Fruit fly (Drosophila melanogaster) whole organism, adult: ENCODE results near the gene CG46516.
"Not testable (repeated sequence)": the region's sequence is repeated elsewhere in the genome, so short reads cannot be mapped to it uniquely, and the experiment has no call there.

Experiments used
- CG11617 ChIP-seq: fragments of 200-800 bp; sonication (Bioruptor generic); optimal IDR thresholded peaks from 2 replicates; lab custom pipeline; 2017; ENCODE audit warnings: mild to moderate bottlenecking, missing biosample characterization, missing genetic modification reagents, missing genetic modification characterization
- CG1620 ChIP-seq: fragments of 200-800 bp; sonication (Bioruptor generic); optimal IDR thresholded peaks from 2 replicates; lab custom pipeline; 2016; ENCODE audit warnings: missing biosample characterization, missing genetic modification characterization
- CG33017 ChIP-seq: fragments of 200-800 bp; sonication (Bioruptor generic); optimal IDR thresholded peaks from 2 replicates; lab custom pipeline; 2018; ENCODE audit warnings: missing biosample characterization, mild to moderate bottlenecking, missing genetic modification characterization, moderate library complexity
- Crg-1 ChIP-seq: fragments of 200-800 bp; sonication (Bioruptor generic); optimal IDR thresholded peaks from 2 replicates; lab custom pipeline; 2016; ENCODE audit warnings: missing biosample characterization, missing genetic modification characterization
- Hr96 ChIP-seq: fragments of 200-800 bp; sonication (Bioruptor generic); optimal IDR thresholded peaks from 2 replicates; lab custom pipeline; 2016; ENCODE audit warnings: missing biosample characterization, missing genetic modification characterization
- Mnt ChIP-seq: fragments of 200-800 bp; sonication (Bioruptor generic); optimal IDR thresholded peaks from 2 replicates; lab custom pipeline; 2016; ENCODE audit warnings: missing biosample characterization, mild to moderate bottlenecking, missing genetic modification characterization
- cic ChIP-seq: fragments of 200-800 bp; sonication (Bioruptor generic); optimal IDR thresholded peaks from 2 replicates; lab custom pipeline; 2017; ENCODE audit warnings: missing biosample characterization, mild to moderate bottlenecking, missing genetic modification characterization, moderate library complexity
- cnc ChIP-seq, 2 experiments: fragments of >200 bp; optimal IDR thresholded peaks; 2 replicates each; lab custom pipeline; 2017
- kay ChIP-seq: fragments of 200-800 bp; sonication (Bioruptor generic); peaks from one replicate; lab custom pipeline; 2016; ENCODE audit warnings: missing biosample characterization, missing genetic modification characterization, borderline replicate concordance
- ovo ChIP-seq: fragments of 200-800 bp; sonication (Bioruptor generic); optimal IDR thresholded peaks from 2 replicates; lab custom pipeline; 2016; ENCODE audit warnings: missing biosample characterization, missing genetic modification characterization
- pad ChIP-seq: fragments of 200-800 bp; sonication (Bioruptor generic); optimal IDR thresholded peaks from 3 replicates; lab custom pipeline; 2017; ENCODE audit warnings: missing biosample characterization, missing genetic modification characterization, mild to moderate bottlenecking, moderate library complexity, missing genetic modification reagents
- tj ChIP-seq: fragments of 200-800 bp; sonication (Bioruptor generic); optimal IDR thresholded peaks from 3 replicates; lab custom pipeline; 2017; ENCODE audit warnings: missing biosample characterization, mild to moderate bottlenecking, missing genetic modification characterization, moderate library complexity
- toe ChIP-seq: fragments of 200-800 bp; sonication (Bioruptor generic); optimal IDR thresholded peaks from 2 replicates; lab custom pipeline; 2016; ENCODE audit warnings: missing biosample characterization, missing genetic modification characterization

Gene CG46516

dm6 chrX:22217079-22217478 lies 5.0 kb downstream of the CG46516 start, which contains the start of gene CG46517:
TSS of gene CG46517 (plus strand) at chrX:22217379.
- not testable (repeated sequence) for TF ChIP-seq CG1620; CG11617; kay (GFP tag; lab: Kevin White, UChicago)

- TF ChIP-seq toe (GFP tag; lab: Kevin White, UChicago); tj (GFP tag; lab: Kevin White, UChicago); CG33017 (tag; lab: Kevin White, UChicago): not testable (repeated sequence)
Observed at dm6 chrX:22226273-22226672, 14.1 kb downstream of the CG46516 start, which contains the start of gene CG46518. TSS of gene CG46518 (plus strand) at chrX:22226573.

dm6 chrX:22231270-22231669 lies 19.1 kb downstream of the CG46516 start, which contains the start of gene CG46519:
TSS of gene CG46519 (plus strand) at chrX:22231570.
- not testable (repeated sequence) for TF ChIP-seq kay (GFP tag; lab: Kevin White, UChicago); cic (GFP tag; lab: Kevin White, UChicago); CG33017 (tag; lab: Kevin White, UChicago)

dm6 chrX:22236265-22236664 lies 24.1 kb downstream of the CG46516 start, which contains the start of gene CG46520:
TSS of gene CG46520 (plus strand) at chrX:22236565.
- not testable (repeated sequence) for TF ChIP-seq pad (GFP tag; lab: Kevin White, UChicago); kay (GFP tag; lab: Kevin White, UChicago); Crg-1

dm6 chrX:22241272-22241671 lies 29.1 kb downstream of the CG46516 start, which contains the start of gene CG46521:
TSS of gene CG46521 (plus strand) at chrX:22241572.
- TF ChIP-seq tj (GFP tag; lab: Kevin White, UChicago); cnc (optimal IDR thresholded peaks at IDR 0.05; lab: Kevin White, UChicago); ovo (GFP tag; lab: Kevin White, UChicago): not testable (repeated sequence)

- not testable (repeated sequence) for TF ChIP-seq pad (GFP tag; lab: Kevin White, UChicago); kay (GFP tag; lab: Kevin White, UChicago); CG11617
Observed at dm6 chrX:22246300-22246699, 34.2 kb downstream of the CG46516 start, which contains the start of gene CG46522. TSS of gene CG46522 (plus strand) at chrX:22246600.

- TF ChIP-seq ovo, Mnt, Hr96 (GFP tag; lab: Kevin White, UChicago): not testable (repeated sequence)
Observed at dm6 chrX:22251282-22251681, 39.2 kb downstream of the CG46516 start, which contains the start of gene CG41562. TSS of gene CG41562 (plus strand) at chrX:22251582.
